Worm (Caenorhabditis elegans) whole organism, mixed stage, embryonic: ENCODE results near the gene F31E3.6.

Experiments used
- M03D4.4 ChIP-seq: sonication (generic microtip); optimal IDR thresholded peaks from 2 replicates; lab custom pipeline; 2017; ENCODE audit warnings: mild to moderate bottlenecking, missing genetic modification characterization, missing compliant biosample characterization
- bed-3 ChIP-seq: fragments of 200-800 bp; sonication (Bioruptor generic); optimal IDR thresholded peaks from 3 replicates; lab custom pipeline; 2018; ENCODE audit warnings: mild to moderate bottlenecking, missing genetic modification characterization, moderate library complexity, missing compliant biosample characterization
- blmp-1 ChIP-seq: fragments of 150-350 bp; optimal IDR thresholded peaks from 2 replicates; lab custom pipeline; 2014; ENCODE audit warnings: missing biosample characterization, missing genetic modification characterization
- ceh-39 ChIP-seq: fragments of 150-350 bp; optimal IDR thresholded peaks from 2 replicates; lab custom pipeline; 2014; ENCODE audit warnings: missing biosample characterization, missing genetic modification characterization
- ceh-43 ChIP-seq: fragments of 200-800 bp; sonication (Bioruptor generic); optimal IDR thresholded peaks from 2 replicates; lab custom pipeline; 2018; ENCODE audit warnings: mild to moderate bottlenecking, missing genetic modification characterization, moderate library complexity, missing compliant biosample characterization
- ceh-83 ChIP-seq: fragments of 200-800 bp; sonication (Bioruptor generic); optimal IDR thresholded peaks from 2 replicates; lab custom pipeline; 2018; ENCODE audit warnings: mild to moderate bottlenecking, missing genetic modification characterization, missing compliant biosample characterization
- ces-1 ChIP-seq: fragments of 150-350 bp; optimal IDR thresholded peaks from 2 replicates; lab custom pipeline; 2014; ENCODE audit warnings: missing biosample characterization, missing genetic modification reagents, missing genetic modification characterization
- cnd-1 ChIP-seq: fragments of 200-800 bp; sonication (Bioruptor generic); optimal IDR thresholded peaks from 2 replicates; lab custom pipeline; 2018; ENCODE audit warnings: mild to moderate bottlenecking, missing genetic modification characterization, missing compliant biosample characterization
- drap-1 ChIP-seq: fragments of 200-800 bp; sonication (Bioruptor generic); optimal IDR thresholded peaks from 3 replicates; lab custom pipeline; 2018; ENCODE audit warnings: mild to moderate bottlenecking, missing genetic modification characterization, missing compliant biosample characterization
- elt-1 ChIP-seq: sonication (generic microtip); optimal IDR thresholded peaks from 2 replicates; lab custom pipeline; 2017; ENCODE audit warnings: missing genetic modification characterization, mild to moderate bottlenecking, missing compliant biosample characterization, antibody characterized with exemption, moderate library complexity, borderline replicate concordance; ENCODE audit not compliant: insufficient read depth
- elt-3 ChIP-seq: fragments of 150-350 bp; optimal IDR thresholded peaks from 2 replicates; lab custom pipeline; 2014; ENCODE audit warnings: missing biosample characterization, missing genetic modification characterization
- flh-1 ChIP-seq: fragments of 200-800 bp; sonication (Bioruptor generic); optimal IDR thresholded peaks from 2 replicates; lab custom pipeline; 2018; ENCODE audit warnings: mild to moderate bottlenecking, missing genetic modification characterization, moderate library complexity, missing compliant biosample characterization
- hlh-1 ChIP-seq: fragments of 150-350 bp; optimal IDR thresholded peaks from 2 replicates; lab custom pipeline; 2014; ENCODE audit warnings: missing biosample characterization, missing genetic modification reagents, missing genetic modification characterization
- lin-13 ChIP-seq: fragments of 150-350 bp; optimal IDR thresholded peaks from 2 replicates; lab custom pipeline; 2014; ENCODE audit warnings: missing biosample characterization, missing genetic modification characterization
- lsy-2 ChIP-seq: fragments of 150-350 bp; optimal IDR thresholded peaks from 2 replicates; lab custom pipeline; 2014; ENCODE audit warnings: missing biosample characterization, missing genetic modification characterization
- mls-2 ChIP-seq: sonication (generic microtip); optimal IDR thresholded peaks from 2 replicates; lab custom pipeline; 2016; ENCODE audit warnings: mild to moderate bottlenecking, missing genetic modification characterization, moderate library complexity, missing compliant biosample characterization
- nhr-2 ChIP-seq: fragments of 150-350 bp; optimal IDR thresholded peaks from 2 replicates; lab custom pipeline; 2014; ENCODE audit warnings: missing biosample characterization, missing genetic modification characterization
- nhr-237 ChIP-seq: fragments of 150-350 bp; optimal IDR thresholded peaks from 2 replicates; lab custom pipeline; 2014; ENCODE audit warnings: missing biosample characterization, missing genetic modification characterization
- nhr-28 ChIP-seq: fragments of 150-350 bp; optimal IDR thresholded peaks from 2 replicates; lab custom pipeline; 2014; ENCODE audit warnings: missing biosample characterization, missing genetic modification characterization
- pha-4 ChIP-seq: fragments of 150-350 bp; optimal IDR thresholded peaks from 2 replicates; lab custom pipeline; 2018; ENCODE audit warnings: missing biosample characterization, missing genetic modification reagents, missing genetic modification characterization
- sem-2 ChIP-seq: fragments of 200-800 bp; sonication (Bioruptor generic); optimal IDR thresholded peaks from 2 replicates; lab custom pipeline; 2018; ENCODE audit warnings: mild to moderate bottlenecking, missing genetic modification characterization, missing compliant biosample characterization
- snpc-4 ChIP-seq: fragments of 150-350 bp; optimal IDR thresholded peaks from 2 replicates; lab custom pipeline; 2014; ENCODE audit warnings: missing biosample characterization, missing genetic modification characterization
- sptf-1 ChIP-seq: sonication (generic microtip); optimal IDR thresholded peaks from 2 replicates; lab custom pipeline; 2017; ENCODE audit warnings: mild to moderate bottlenecking, missing genetic modification characterization, moderate library complexity, missing compliant biosample characterization
- tbx-8 ChIP-seq: fragments of 200-800 bp; sonication (Bioruptor generic); optimal IDR thresholded peaks from 2 replicates; lab custom pipeline; 2018; ENCODE audit warnings: mild to moderate bottlenecking, missing genetic modification characterization, moderate library complexity, missing compliant biosample characterization
- unc-120 ChIP-seq: sonication (generic microtip); optimal IDR thresholded peaks from 2 replicates; lab custom pipeline; 2017; ENCODE audit warnings: missing genetic modification characterization, missing compliant biosample characterization; ENCODE audit not compliant: poor library complexity, severe bottlenecking
- unc-39 ChIP-seq: fragments of 150-350 bp; optimal IDR thresholded peaks from 2 replicates; lab custom pipeline; 2014; ENCODE audit warnings: missing biosample characterization, missing genetic modification characterization
- zip-8 ChIP-seq: fragments of 150-350 bp; optimal IDR thresholded peaks from 2 replicates; lab custom pipeline; 2014; ENCODE audit warnings: missing biosample characterization, missing genetic modification characterization
- ztf-11 ChIP-seq: fragments of 150-350 bp; optimal IDR thresholded peaks from 2 replicates; lab custom pipeline; 2014; ENCODE audit warnings: missing biosample characterization, missing genetic modification characterization

F31E3.6 gene

DNA sequence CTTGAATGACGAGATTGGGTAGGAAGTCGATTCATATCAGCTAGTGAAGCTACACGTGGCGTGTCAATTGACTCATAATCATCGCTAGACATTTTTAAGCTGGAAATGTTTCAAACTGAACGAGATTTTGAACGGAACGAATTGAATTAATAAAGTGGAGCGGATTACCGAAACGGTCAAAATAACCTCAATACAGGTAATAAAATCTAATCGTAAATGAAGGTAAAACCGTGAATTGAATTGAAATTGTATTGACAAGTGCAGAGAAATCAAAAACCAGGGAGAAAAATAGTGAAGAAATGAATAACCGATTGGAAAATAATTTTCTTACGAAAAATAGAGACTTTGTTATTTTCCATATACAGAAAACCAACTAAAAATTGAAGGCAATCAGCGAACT lies 47.2 kb downstream of the F31E3.6 start, which contains the start of gene cyk-1:
cyk-1 (minus strand) TSS at position 101 of the 400 bp plus-strand sequence.
- TF ChIP-seq blmp-1 (no peak), snpc-4 (tag; lab: Kevin White, UChicago) (no peak), M03D4.4 (tag; lab: Kevin White, UChicago) (no peak), ceh-83 (GFP tag; lab: Kevin White, UChicago) (no peak), sem-2 (GFP tag; lab: Kevin White, UChicago) (no peak), flh-1 (GFP tag; lab: Kevin White, UChicago) (no peak), drap-1 (GFP tag; lab: Kevin White, UChicago) (no peak), ztf-11 (tag; lab: Kevin White, UChicago) (no peak), zip-8 (no peak), pha-4 (tag; lab: Kevin White, UChicago) (no peak), nhr-28 (no peak), unc-120 (tag; lab: Kevin White, UChicago) (no peak), nhr-237 (tag; lab: Kevin White, UChicago) (no peak), lin-13 (no peak), ceh-43 (GFP tag; lab: Kevin White, UChicago) (no peak), sptf-1 (no peak)

DNA sequence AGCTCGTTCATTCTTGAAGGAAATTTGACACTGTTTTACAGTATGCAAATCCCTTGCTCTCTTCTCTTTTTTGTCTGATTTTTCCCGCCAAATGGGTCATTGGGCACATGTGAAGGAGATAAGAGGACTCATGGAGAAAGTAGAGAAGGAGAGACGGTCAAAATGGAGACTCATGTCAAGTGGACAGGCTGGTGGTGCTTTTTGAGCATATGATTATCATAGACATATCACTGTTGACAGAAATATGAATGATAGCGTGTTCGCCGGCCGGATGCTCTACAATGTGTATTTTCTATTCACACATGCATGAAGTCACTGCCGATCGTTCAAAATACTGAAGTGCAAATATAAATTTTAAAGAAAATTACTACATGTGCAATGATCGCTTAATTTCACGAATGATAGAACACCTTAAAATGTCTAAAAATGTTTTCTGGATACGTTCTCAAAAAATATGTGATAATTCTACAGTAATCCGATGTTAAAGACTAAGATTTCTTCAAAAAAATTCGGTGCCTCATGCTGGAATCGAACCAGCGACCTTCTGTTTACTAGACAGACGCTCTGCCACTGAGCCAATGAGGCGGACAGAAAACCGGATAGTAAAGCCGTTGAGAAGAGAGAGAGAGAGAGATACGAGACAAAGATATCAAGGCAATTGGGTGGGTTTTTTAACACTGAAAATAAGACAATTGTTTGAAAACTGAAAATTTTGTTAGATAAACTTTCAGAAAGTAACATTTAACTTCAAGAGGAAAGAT lies 48.3 kb downstream of the F31E3.6 start:
- TF ChIP-seq nhr-237 (tag; lab: Kevin White, UChicago) (no peak), zip-8 (no peak), ces-1 (no peak), drap-1 (GFP tag; lab: Kevin White, UChicago) (peak; percentile 34), blmp-1 (no peak), mls-2 (tag; lab: Kevin White, UChicago) (peak; percentile 49), sptf-1 (peak; percentile 75), cnd-1 (tag; lab: Kevin White, UChicago) (peak; percentile 75), sem-2 (GFP tag; lab: Kevin White, UChicago) (peak; percentile 61), ceh-43 (GFP tag; lab: Kevin White, UChicago) (peak; percentile 38), nhr-2 (no peak), elt-3 (tag; lab: Kevin White, UChicago) (no peak), unc-120 (tag; lab: Kevin White, UChicago) (peak; percentile 45), M03D4.4 (tag; lab: Kevin White, UChicago) (peak; percentile 71), lsy-2 (tag; lab: Kevin White, UChicago) (peak; percentile 10), bed-3 (GFP tag; lab: Kevin White, UChicago) (peak; percentile 33), ztf-11 (tag; lab: Kevin White, UChicago) (no peak), ceh-39 (tag; lab: Kevin White, UChicago) (no peak), tbx-8 (no peak), elt-1 (tag; lab: Kevin White, UChicago) (no peak), unc-39 (tag; lab: Kevin White, UChicago) (no peak), ceh-83 (GFP tag; lab: Kevin White, UChicago) (peak; percentile 71)

DNA sequence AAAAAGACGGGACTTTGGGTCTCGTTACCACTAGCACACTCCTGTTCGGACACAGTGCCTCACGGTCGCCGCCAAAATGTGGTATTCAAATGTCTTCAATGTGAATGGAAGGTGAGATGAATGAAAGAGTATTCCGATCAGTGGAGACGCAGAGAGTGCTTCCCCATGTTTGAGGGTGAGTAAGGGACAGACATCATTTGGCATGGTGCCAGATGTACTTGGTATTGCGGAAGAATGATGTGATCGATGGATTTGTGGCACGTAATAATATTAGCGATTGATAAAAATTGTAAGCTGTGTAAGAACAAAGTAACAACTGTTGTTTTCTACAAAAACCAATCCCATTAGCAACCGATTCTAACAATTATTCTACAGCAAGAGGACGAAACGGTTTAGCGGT lies 50.2 kb downstream of the F31E3.6 start:
- no peak for TF ChIP-seq snpc-4 (tag; lab: Kevin White, UChicago)
- peak; percentile 31 for TF ChIP-seq hlh-1 (tag; lab: Kevin White, UChicago)
- no peak for TF ChIP-seq pha-4 (tag; lab: Kevin White, UChicago)
